Worm (Caenorhabditis elegans) whole organism, young adult: ENCODE data around the gene ZK563.7.

ENCODE experiments used
- B0261.1 ChIP-seq: sonication (generic microtip); optimal IDR thresholded peaks from 2 replicates; lab custom pipeline; 2016; ENCODE audit warnings: mild to moderate bottlenecking, missing genetic modification characterization, moderate library complexity, missing compliant biosample characterization
- F10E7.11 ChIP-seq: sonication (generic microtip); optimal IDR thresholded peaks from 2 replicates; lab custom pipeline; 2017; ENCODE audit warnings: mild to moderate bottlenecking, missing genetic modification characterization, moderate library complexity, missing compliant biosample characterization
- F23B12.7 ChIP-seq: sonication (generic microtip); optimal IDR thresholded peaks from 2 replicates; lab custom pipeline; 2017; ENCODE audit warnings: missing genetic modification characterization, mild to moderate bottlenecking, missing compliant biosample characterization, antibody characterized with exemption, moderate library complexity; ENCODE audit not compliant: insufficient read depth
- F57C9.4 ChIP-seq: sonication (generic microtip); optimal IDR thresholded peaks from 2 replicates; lab custom pipeline; 2017; ENCODE audit warnings: mild to moderate bottlenecking, missing genetic modification characterization, missing compliant biosample characterization
- K11D2.4 ChIP-seq: fragments of 200-800 bp; sonication (Bioruptor generic); IDR thresholded peaks from 2 replicates; pipeline ENCODE4 v1.3.6; 2022; ENCODE audit warnings: missing genetic modification reagents, missing genetic modification characterization, missing compliant biosample characterization
- Y53F4B.3 ChIP-seq: fragments of 200-800 bp; sonication (Bioruptor generic); IDR thresholded peaks from 2 replicates; pipeline ENCODE4 v1.3.6; 2022; ENCODE audit warnings: missing genetic modification reagents, missing genetic modification characterization, missing compliant biosample characterization
- Y56A3A.18 ChIP-seq: fragments of 200-800 bp; sonication (Bioruptor generic); IDR thresholded peaks from 2 replicates; pipeline ENCODE4 v1.3.6; 2022; ENCODE audit warnings: missing genetic modification reagents, missing genetic modification characterization, missing compliant biosample characterization
- Y79H2A.3 ChIP-seq: fragments of 200-800 bp; sonication (Bioruptor generic); conservative IDR thresholded peaks from 2 replicates; pipeline ENCODE4 v1.3.6; 2022; ENCODE audit warnings: missing genetic modification reagents, missing genetic modification characterization, missing compliant biosample characterization
- attf-6 ChIP-seq: fragments of 200-800 bp; sonication (Bioruptor generic); IDR thresholded peaks from 2 replicates; pipeline ENCODE4 v1.3.6; 2022; ENCODE audit warnings: missing genetic modification reagents, missing genetic modification characterization, missing compliant biosample characterization
- ccch-3 ChIP-seq: fragments of 200-800 bp; sonication (Bioruptor generic); optimal IDR thresholded peaks from 2 replicates; lab custom pipeline; 2018; ENCODE audit warnings: mild to moderate bottlenecking, missing genetic modification characterization, missing compliant biosample characterization
- dox-1 ChIP-seq: fragments of 200-800 bp; sonication (Bioruptor generic); IDR thresholded peaks from 2 replicates; pipeline ENCODE4 v1.3.6; 2022; ENCODE audit warnings: missing genetic modification reagents, missing genetic modification characterization, missing compliant biosample characterization
- dpl-1 ChIP-seq: fragments of 150-350 bp; optimal IDR thresholded peaks from 2 replicates; lab custom pipeline; 2014; ENCODE audit warnings: missing biosample characterization, missing genetic modification reagents, missing genetic modification characterization
- efl-1 ChIP-seq: fragments of 150-350 bp; optimal IDR thresholded peaks from 2 replicates; lab custom pipeline; 2014; ENCODE audit warnings: missing biosample characterization, missing genetic modification reagents, missing genetic modification characterization
- egl-44 ChIP-seq: fragments of 200-800 bp; sonication (Bioruptor generic); IDR thresholded peaks from 2 replicates; pipeline ENCODE4 v1.3.6; 2022; ENCODE audit warnings: missing genetic modification reagents, missing genetic modification characterization, missing compliant biosample characterization
- egrh-3 ChIP-seq: fragments of 200-800 bp; sonication (Bioruptor generic); IDR thresholded peaks from 2 replicates; pipeline ENCODE4 v1.3.6; 2022; ENCODE audit warnings: missing genetic modification reagents, missing genetic modification characterization, missing compliant biosample characterization
- fkh-3 ChIP-seq: sonication (generic microtip); optimal IDR thresholded peaks from 2 replicates; lab custom pipeline; 2016; ENCODE audit warnings: mild to moderate bottlenecking, missing genetic modification characterization, missing compliant biosample characterization
- gei-17 ChIP-seq: fragments of 200-800 bp; sonication (Bioruptor generic); optimal IDR thresholded peaks from 2 replicates; lab custom pipeline; 2018; ENCODE audit warnings: mild to moderate bottlenecking, missing genetic modification characterization, missing compliant biosample characterization
- hmg-20 ChIP-seq: fragments of 200-800 bp; sonication (Bioruptor generic); IDR thresholded peaks from 2 replicates; pipeline ENCODE4 v1.3.6; 2022; ENCODE audit warnings: missing genetic modification reagents, missing genetic modification characterization, missing compliant biosample characterization
- hrde-1 ChIP-seq: sonication (generic microtip); optimal IDR thresholded peaks from 2 replicates; lab custom pipeline; 2016; ENCODE audit warnings: missing genetic modification characterization, mild to moderate bottlenecking, missing compliant biosample characterization, moderate library complexity, missing genotype, missing genetic modification reagents, borderline replicate concordance
- madf-6 ChIP-seq: fragments of 200-800 bp; sonication (Bioruptor generic); IDR thresholded peaks from 2 replicates; pipeline ENCODE4 v1.3.6; 2022; ENCODE audit warnings: missing genetic modification reagents, missing genetic modification characterization, missing compliant biosample characterization
- mel-28 ChIP-seq: sonication (generic microtip); optimal IDR thresholded peaks from 2 replicates; lab custom pipeline; 2016; ENCODE audit warnings: borderline replicate concordance, mild to moderate bottlenecking, missing genetic modification characterization, missing compliant biosample characterization
- nfya-1 ChIP-seq: sonication (generic microtip); optimal IDR thresholded peaks from 2 replicates; lab custom pipeline; 2017; ENCODE audit warnings: antibody characterized with exemption, missing compliant biosample characterization, missing genetic modification characterization, borderline replicate concordance; ENCODE audit not compliant: insufficient read depth
- nfyb-1 ChIP-seq: fragments of 200-800 bp; sonication (Bioruptor generic); IDR thresholded peaks from 2 replicates; pipeline ENCODE4 v1.3.6; 2022; ENCODE audit warnings: missing genetic modification reagents, missing genetic modification characterization, missing compliant biosample characterization
- nhr-120 ChIP-seq: fragments of 200-800 bp; sonication (Bioruptor generic); IDR thresholded peaks from 2 replicates; pipeline ENCODE4 v1.3.6; 2022; ENCODE audit warnings: missing genetic modification characterization, missing compliant biosample characterization
- nhr-179 ChIP-seq: sonication (generic microtip); optimal IDR thresholded peaks from 2 replicates; lab custom pipeline; 2016; ENCODE audit warnings: mild to moderate bottlenecking, missing genetic modification characterization, missing compliant biosample characterization
- nhr-27 ChIP-seq: fragments of 200-800 bp; sonication (Bioruptor generic); optimal IDR thresholded peaks from 2 replicates; lab custom pipeline; 2018; ENCODE audit warnings: mild to moderate bottlenecking, missing genetic modification characterization, moderate library complexity, missing compliant biosample characterization
- repo-1 ChIP-seq: sonication (generic microtip); optimal IDR thresholded peaks from 2 replicates; lab custom pipeline; 2017; ENCODE audit warnings: mild to moderate bottlenecking, missing genetic modification characterization, missing compliant biosample characterization
- rpc-1 ChIP-seq, 2 experiments: fragments of 150-350 bp in 1 of 2; sonication (generic microtip) in 1 of 2; optimal IDR thresholded peaks; 2 replicates each; lab custom pipeline; 2014 to 2018; ENCODE audit warnings: missing biosample characterization in 1 of 2, missing genetic modification characterization in 1 of 2, missing genetic modification reagents in 1 of 2, missing genotype in 1 of 2
- sea-2 ChIP-seq: fragments of 200-800 bp; sonication (Bioruptor generic); IDR thresholded peaks from 2 replicates; pipeline ENCODE4 v1.3.6; 2022; ENCODE audit warnings: missing genetic modification characterization, missing compliant biosample characterization
- snpc-1.3 ChIP-seq: sonication (generic microtip); optimal IDR thresholded peaks from 2 replicates; lab custom pipeline; 2017; ENCODE audit warnings: missing genetic modification characterization, mild to moderate bottlenecking, missing compliant biosample characterization, antibody characterized with exemption, moderate library complexity, missing genotype, missing genetic modification reagents; ENCODE audit not compliant: insufficient read depth
- snpc-4 ChIP-seq, 5 experiments: fragments of 150-350 bp in 1 of 5; sonication (generic microtip) in 4 of 5; optimal IDR thresholded peaks; 2 replicates each; lab custom pipeline; 2014 to 2018; ENCODE audit warnings: missing genetic modification characterization in 5 of 5, missing biosample characterization in 3 of 5, antibody characterized with exemption in 2 of 5, mild to moderate bottlenecking in 2 of 5, missing compliant biosample characterization in 2 of 5, missing genotype in 2 of 5, moderate library complexity in 2 of 5, missing genetic modification reagents in 1 of 5
- unc-130 ChIP-seq: sonication (generic microtip); optimal IDR thresholded peaks from 2 replicates; lab custom pipeline; 2016; ENCODE audit warnings: missing genetic modification reagents, missing genetic modification characterization, missing compliant biosample characterization
- zim-3 ChIP-seq: sonication (generic microtip); optimal IDR thresholded peaks from 2 replicates; lab custom pipeline; 2017; ENCODE audit warnings: mild to moderate bottlenecking, missing genetic modification characterization, moderate library complexity, missing compliant biosample characterization
- ztf-18 ChIP-seq: sonication (generic microtip); optimal IDR thresholded peaks from 2 replicates; lab custom pipeline; 2016; ENCODE audit warnings: missing genotype, mild to moderate bottlenecking, missing genetic modification characterization, missing compliant biosample characterization

The ZK563.7 gene

ce11 chrX:3374642-3375041, 5.6 kb upstream of the ZK563.7 start, which contains the start of gene clc-3:
Gene clc-3, minus strand, starts transcription at chrX:3374742.
- TF ChIP-seq snpc-4 (GFP tag; optimal IDR thresholded peaks at IDR 0.05; lab: Kevin White, UChicago) (no peak), snpc-4 (tag; optimal IDR thresholded peaks at IDR 0.05; lab: Kevin White, UChicago) (no peak), Y56A3A.18 (GFP tag; lab: Robert Waterston, UW) (no peak), F23B12.7 (tag; lab: Kevin White, UChicago) (no peak), madf-6 (GFP tag; lab: Robert Waterston, UW) (no peak), K11D2.4 (GFP tag; lab: Robert Waterston, UW) (no peak), nhr-179 (tag; lab: Kevin White, UChicago) (no peak), nfya-1 (no peak), nfyb-1 (GFP tag; lab: Robert Waterston, UW) (no peak), rpc-1 (optimal IDR thresholded peaks at IDR 0.05; lab: Kevin White, UChicago) (no peak), rpc-1 (tag; optimal IDR thresholded peaks at IDR 0.05; lab: Kevin White, UChicago) (no peak), snpc-1.3 (tag; lab: Kevin White, UChicago) (no peak), B0261.1 (tag; lab: Kevin White, UChicago) (no peak), egrh-3 (GFP tag; lab: Robert Waterston, UW) (no peak)

ce11 chrX:3375320-3375719, 4.9 kb upstream of the ZK563.7 start:
- TF ChIP-seq efl-1 (no peak), nhr-120 (no peak), dpl-1 (no peak), gei-17 (GFP tag; lab: Kevin White, UChicago) (no peak), F10E7.11 (no peak), K11D2.4 (GFP tag; lab: Robert Waterston, UW) (no peak), mel-28 (tag; lab: Kevin White, UChicago) (no peak), egl-44 (no peak)
- TF ChIP-seq, all 124 proteins: peak for 0

ce11 chrX:3379114-3379513, 1.2 kb upstream of the ZK563.7 start, which contains the start of gene sorf-1:
Gene sorf-1, minus strand, starts transcription at chrX:3379248.
- TF ChIP-seq fkh-3, result no peak

- TF ChIP-seq Y53F4B.3 (GFP tag; lab: Robert Waterston, UW), result no peak
- no peak for TF ChIP-seq repo-1 (tag; lab: Kevin White, UChicago)
- no peak for TF ChIP-seq madf-6 (GFP tag; lab: Robert Waterston, UW)
- no peak for TF ChIP-seq hrde-1 (tag; lab: Kevin White, UChicago)
- no peak for TF ChIP-seq snpc-4 (GFP tag; optimal IDR thresholded peaks at IDR 0.05; lab: Kevin White, UChicago)
- TF ChIP-seq snpc-4 (tag; optimal IDR thresholded peaks at IDR 0.05; lab: Kevin White, UChicago), result no peak
- TF ChIP-seq Y79H2A.3 (GFP tag; lab: Robert Waterston, UW), result no peak
- no peak for TF ChIP-seq K11D2.4 (GFP tag; lab: Robert Waterston, UW)
- no peak for TF ChIP-seq Y56A3A.18 (GFP tag; lab: Robert Waterston, UW)
- TF ChIP-seq sea-2, result no peak
- no peak for TF ChIP-seq unc-130 (GFP tag; lab: Kevin White, UChicago)
- TF ChIP-seq dox-1 (GFP tag; lab: Robert Waterston, UW), result no peak
- TF ChIP-seq F57C9.4, result no peak
- TF ChIP-seq ccch-3 (GFP tag; lab: Kevin White, UChicago), result no peak
- TF ChIP-seq zim-3, result no peak
- TF ChIP-seq hmg-20 (GFP tag; lab: Robert Waterston, UW), result no peak
- TF ChIP-seq attf-6 (GFP tag; lab: Robert Waterston, UW), result no peak
- no peak for TF ChIP-seq nhr-27 (tag; lab: Kevin White, UChicago)
- no peak for TF ChIP-seq ztf-18
Observed at ce11 chrX:3385362-3385761, 5.1 kb downstream of the ZK563.7 start, which contains the start of gene acp-1. Gene acp-1, minus strand, starts transcription at chrX:3385462.
